Worm (Caenorhabditis elegans) whole organism, late embryonic: ENCODE data around the gene gldi-11.

ENCODE experiments used
- ama-1 ChIP-seq: fragments of 150-350 bp; optimal IDR thresholded peaks from 2 replicates; lab custom pipeline; 2014
- ceh-14 ChIP-seq: sonication (generic microtip); optimal IDR thresholded peaks from 2 replicates; lab custom pipeline; 2016; ENCODE audit warnings: missing genotype, missing genetic modification characterization, missing compliant biosample characterization
- ceh-2 ChIP-seq: sonication (generic microtip); optimal IDR thresholded peaks from 2 replicates; lab custom pipeline; 2016; ENCODE audit warnings: missing genotype, missing genetic modification characterization, missing compliant biosample characterization
- fax-1 ChIP-seq: sonication (generic microtip); optimal IDR thresholded peaks from 2 replicates; lab custom pipeline; 2016; ENCODE audit warnings: missing genotype, missing genetic modification characterization, missing compliant biosample characterization
- hlh-30 ChIP-seq: sonication (generic microtip); optimal IDR thresholded peaks from 2 replicates; lab custom pipeline; 2017; ENCODE audit warnings: antibody characterized with exemption, missing genetic modification characterization, missing compliant biosample characterization; ENCODE audit not compliant: insufficient read depth
- hlh-8 ChIP-seq: sonication (generic microtip); optimal IDR thresholded peaks from 2 replicates; lab custom pipeline; 2016; ENCODE audit warnings: missing genotype, missing genetic modification characterization, missing compliant biosample characterization
- lim-6 ChIP-seq: sonication (generic microtip); optimal IDR thresholded peaks from 2 replicates; lab custom pipeline; 2016; ENCODE audit warnings: missing genetic modification characterization, missing compliant biosample characterization
- nfya-1 ChIP-seq: sonication (generic microtip); optimal IDR thresholded peaks from 2 replicates; lab custom pipeline; 2017; ENCODE audit warnings: missing genetic modification characterization, mild to moderate bottlenecking, missing compliant biosample characterization, antibody characterized with exemption, moderate library complexity
- pqm-1 ChIP-seq: sonication (generic microtip); optimal IDR thresholded peaks from 2 replicates; lab custom pipeline; 2016; ENCODE audit warnings: missing genetic modification characterization, missing compliant biosample characterization
- rnt-1 ChIP-seq: sonication (generic microtip); optimal IDR thresholded peaks from 2 replicates; lab custom pipeline; 2016; ENCODE audit warnings: missing genetic modification characterization, missing compliant biosample characterization
- sdc-2 ChIP-seq: sonication (generic microtip); optimal IDR thresholded peaks from 2 replicates; lab custom pipeline; 2016; ENCODE audit warnings: missing genotype, missing genetic modification characterization, missing compliant biosample characterization
- sox-2 ChIP-seq: fragments of 200-800 bp; sonication (Bioruptor generic); IDR thresholded peaks from 2 replicates; pipeline ENCODE4 v1.3.6; 2022; ENCODE audit warnings: missing genetic modification reagents, missing genetic modification characterization, missing compliant biosample characterization
- zip-5 ChIP-seq: sonication (generic microtip); optimal IDR thresholded peaks from 2 replicates; lab custom pipeline; 2016; ENCODE audit warnings: missing genetic modification characterization, missing compliant biosample characterization

DNA sequence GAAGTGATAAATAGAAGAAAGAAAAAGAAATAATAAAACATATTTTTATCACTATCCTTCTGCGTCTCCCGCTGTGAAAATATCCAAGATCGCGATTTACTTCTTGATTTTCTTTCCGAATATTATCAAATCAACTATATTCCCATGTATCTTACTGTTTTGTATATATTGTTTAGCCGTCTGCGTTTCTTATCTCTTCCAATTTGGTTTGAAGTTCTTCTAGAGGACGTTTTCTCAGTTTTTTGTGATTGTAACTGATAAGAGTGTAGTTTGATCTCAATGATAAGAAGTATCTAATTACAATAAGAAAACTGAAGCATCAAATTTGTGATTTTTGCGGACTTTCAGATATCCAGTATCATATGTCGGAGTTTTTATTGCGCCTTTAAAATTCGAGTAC, 15.1 kb upstream of the gldi-11 start:
- TF ChIP-seq lim-6 (no peak), nfya-1 (tag; lab: Kevin White, UChicago) (no peak), hlh-30 (tag; lab: Kevin White, UChicago) (no peak), ceh-14 (tag; lab: Kevin White, UChicago) (no peak), zip-5 (tag; lab: Kevin White, UChicago) (no peak), fax-1 (no peak), ceh-2 (tag; lab: Kevin White, UChicago) (no peak), sdc-2 (tag; lab: Kevin White, UChicago) (no peak), hlh-8 (tag; lab: Kevin White, UChicago) (no peak), pqm-1 (no peak), ama-1 (no peak), sox-2 (GFP tag; lab: Robert Waterston, UW) (no peak), rnt-1 (tag; lab: Kevin White, UChicago) (no peak)
